Worm (Caenorhabditis elegans) whole organism, young adult: ENCODE measurements around the gene gro-1.
A peak's percentile ranks its signal among the peaks of the same experiment; 100 is the strongest.

Experiments used
- F33H1.4 ChIP-seq: fragments of 200-800 bp; sonication (Bioruptor generic); IDR thresholded peaks from 2 replicates; pipeline ENCODE4 v1.3.6; 2022; ENCODE audit warnings: missing genetic modification reagents, missing genetic modification characterization, missing compliant biosample characterization
- F37B4.10 ChIP-seq: fragments of 200-800 bp; sonication (Bioruptor generic); IDR thresholded peaks from 2 replicates; pipeline ENCODE4 v1.3.6; 2022; ENCODE audit warnings: missing genetic modification characterization, missing compliant biosample characterization
- Y79H2A.3 ChIP-seq: fragments of 200-800 bp; sonication (Bioruptor generic); conservative IDR thresholded peaks from 2 replicates; pipeline ENCODE4 v1.3.6; 2022; ENCODE audit warnings: missing genetic modification reagents, missing genetic modification characterization, missing compliant biosample characterization
- Y95B8A.8 ChIP-seq: fragments of 200-800 bp; sonication (Bioruptor generic); IDR thresholded peaks from 2 replicates; pipeline ENCODE4 v1.3.6; 2022; ENCODE audit warnings: missing genetic modification reagents, missing genetic modification characterization, missing compliant biosample characterization
- ZK185.1 ChIP-seq: sonication (generic microtip); optimal IDR thresholded peaks from 2 replicates; lab custom pipeline; 2016; ENCODE audit warnings: mild to moderate bottlenecking, missing genetic modification characterization, missing compliant biosample characterization; ENCODE audit not compliant: poor library complexity, severe bottlenecking
- akir-1 ChIP-seq: fragments of 200-800 bp; sonication (Bioruptor generic); optimal IDR thresholded peaks from 2 replicates; lab custom pipeline; 2018; ENCODE audit warnings: mild to moderate bottlenecking, missing genetic modification characterization, moderate library complexity, missing compliant biosample characterization
- aptf-3 ChIP-seq: fragments of 200-800 bp; sonication (Bioruptor generic); IDR thresholded peaks from 2 replicates; pipeline ENCODE4 v1.3.6; 2022; ENCODE audit warnings: missing genetic modification characterization, missing compliant biosample characterization
- attf-3 ChIP-seq: fragments of 200-800 bp; sonication (Bioruptor generic); conservative IDR thresholded peaks from 2 replicates; pipeline ENCODE4 v1.3.6; 2022; ENCODE audit warnings: missing genetic modification reagents, missing genetic modification characterization, missing compliant biosample characterization
- attf-6 ChIP-seq: fragments of 200-800 bp; sonication (Bioruptor generic); IDR thresholded peaks from 2 replicates; pipeline ENCODE4 v1.3.6; 2022; ENCODE audit warnings: missing genetic modification reagents, missing genetic modification characterization, missing compliant biosample characterization
- ceh-100 ChIP-seq: fragments of 200-800 bp; sonication (Bioruptor generic); IDR thresholded peaks from 2 replicates; pipeline ENCODE4 v1.3.6; 2022; ENCODE audit warnings: missing genetic modification reagents, missing genetic modification characterization, missing compliant biosample characterization
- ceh-40 ChIP-seq: fragments of 200-800 bp; sonication (Bioruptor generic); IDR thresholded peaks from 2 replicates; pipeline ENCODE4 v1.3.6; 2022; ENCODE audit warnings: missing genetic modification characterization, missing compliant biosample characterization
- ceh-91 ChIP-seq: fragments of 200-800 bp; sonication (Bioruptor generic); IDR thresholded peaks from 2 replicates; pipeline ENCODE4 v1.3.6; 2022; ENCODE audit warnings: missing genetic modification reagents, missing genetic modification characterization, missing compliant biosample characterization
- egl-18 ChIP-seq: fragments of 200-800 bp; sonication (Bioruptor generic); IDR thresholded peaks from 2 replicates; pipeline ENCODE4 v1.3.6; 2022; ENCODE audit warnings: missing genetic modification reagents, missing genetic modification characterization, missing compliant biosample characterization
- egrh-3 ChIP-seq: fragments of 200-800 bp; sonication (Bioruptor generic); IDR thresholded peaks from 2 replicates; pipeline ENCODE4 v1.3.6; 2022; ENCODE audit warnings: missing genetic modification reagents, missing genetic modification characterization, missing compliant biosample characterization
- fkh-3 ChIP-seq: sonication (generic microtip); optimal IDR thresholded peaks from 2 replicates; lab custom pipeline; 2016; ENCODE audit warnings: mild to moderate bottlenecking, missing genetic modification characterization, missing compliant biosample characterization
- hlh-26 ChIP-seq: fragments of 200-800 bp; sonication (Bioruptor generic); conservative IDR thresholded peaks from 2 replicates; pipeline ENCODE4 v1.3.6; 2022; ENCODE audit warnings: missing genetic modification reagents, missing genetic modification characterization, missing compliant biosample characterization
- hmg-1.2 ChIP-seq: fragments of 200-800 bp; sonication (Bioruptor generic); IDR thresholded peaks from 2 replicates; pipeline ENCODE4 v1.3.6; 2022; ENCODE audit warnings: missing genetic modification reagents, missing genetic modification characterization, missing compliant biosample characterization
- lin-35 ChIP-seq, 3 experiments: fragments of 150-350 bp in 2 of 3; sonication (generic microtip) in 1 of 3; optimal IDR thresholded peaks; 2 replicates each; lab custom pipeline; 2014 to 2018; ENCODE audit warnings: missing biosample characterization in 3 of 3, missing genetic modification characterization in 3 of 3, missing genetic modification reagents in 3 of 3
- madf-10 ChIP-seq: sonication (generic microtip); optimal IDR thresholded peaks from 2 replicates; lab custom pipeline; 2016; ENCODE audit warnings: mild to moderate bottlenecking, missing genetic modification characterization, missing compliant biosample characterization
- madf-6 ChIP-seq: fragments of 200-800 bp; sonication (Bioruptor generic); IDR thresholded peaks from 2 replicates; pipeline ENCODE4 v1.3.6; 2022; ENCODE audit warnings: missing genetic modification reagents, missing genetic modification characterization, missing compliant biosample characterization
- mcd-1 ChIP-seq: fragments of 200-800 bp; sonication (Bioruptor generic); IDR thresholded peaks from 2 replicates; pipeline ENCODE4 v1.3.6; 2022; ENCODE audit warnings: missing genetic modification reagents, missing genetic modification characterization, missing compliant biosample characterization
- nfya-1 ChIP-seq: sonication (generic microtip); optimal IDR thresholded peaks from 2 replicates; lab custom pipeline; 2017; ENCODE audit warnings: antibody characterized with exemption, missing compliant biosample characterization, missing genetic modification characterization, borderline replicate concordance; ENCODE audit not compliant: insufficient read depth
- nfyb-1 ChIP-seq: fragments of 200-800 bp; sonication (Bioruptor generic); IDR thresholded peaks from 2 replicates; pipeline ENCODE4 v1.3.6; 2022; ENCODE audit warnings: missing genetic modification reagents, missing genetic modification characterization, missing compliant biosample characterization
- rcor-1 ChIP-seq: fragments of 200-800 bp; sonication (Bioruptor generic); IDR thresholded peaks from 2 replicates; pipeline ENCODE4 v1.3.6; 2022; ENCODE audit warnings: missing genetic modification reagents, missing genetic modification characterization, missing compliant biosample characterization
- snpc-1.3 ChIP-seq: sonication (generic microtip); optimal IDR thresholded peaks from 2 replicates; lab custom pipeline; 2017; ENCODE audit warnings: missing genetic modification characterization, mild to moderate bottlenecking, missing compliant biosample characterization, antibody characterized with exemption, moderate library complexity, missing genotype, missing genetic modification reagents; ENCODE audit not compliant: insufficient read depth
- tbx-9 ChIP-seq: sonication (generic microtip); optimal IDR thresholded peaks from 2 replicates; lab custom pipeline; 2016; ENCODE audit warnings: borderline replicate concordance, missing genetic modification characterization, inconsistent platforms, missing compliant biosample characterization
- unc-130 ChIP-seq: sonication (generic microtip); optimal IDR thresholded peaks from 2 replicates; lab custom pipeline; 2016; ENCODE audit warnings: missing genetic modification reagents, missing genetic modification characterization, missing compliant biosample characterization
- unc-62 ChIP-seq: fragments of 150-350 bp; optimal IDR thresholded peaks from 2 replicates; lab custom pipeline; 2014; ENCODE audit warnings: missing biosample characterization, missing genetic modification reagents, missing genetic modification characterization
- ztf-18 ChIP-seq: sonication (generic microtip); optimal IDR thresholded peaks from 2 replicates; lab custom pipeline; 2016; ENCODE audit warnings: missing genotype, mild to moderate bottlenecking, missing genetic modification characterization, missing compliant biosample characterization
- ztf-25 ChIP-seq: fragments of 200-800 bp; sonication (Bioruptor generic); IDR thresholded peaks from 2 replicates; pipeline ENCODE4 v1.3.6; 2022; ENCODE audit warnings: missing genetic modification reagents, missing genetic modification characterization, missing compliant biosample characterization
- ztf-6 ChIP-seq: fragments of 200-800 bp; sonication (Bioruptor generic); IDR thresholded peaks from 2 replicates; pipeline ENCODE4 v1.3.6; 2022; ENCODE audit warnings: missing genetic modification reagents, missing genetic modification characterization, missing compliant biosample characterization

gro-1 gene

DNA sequence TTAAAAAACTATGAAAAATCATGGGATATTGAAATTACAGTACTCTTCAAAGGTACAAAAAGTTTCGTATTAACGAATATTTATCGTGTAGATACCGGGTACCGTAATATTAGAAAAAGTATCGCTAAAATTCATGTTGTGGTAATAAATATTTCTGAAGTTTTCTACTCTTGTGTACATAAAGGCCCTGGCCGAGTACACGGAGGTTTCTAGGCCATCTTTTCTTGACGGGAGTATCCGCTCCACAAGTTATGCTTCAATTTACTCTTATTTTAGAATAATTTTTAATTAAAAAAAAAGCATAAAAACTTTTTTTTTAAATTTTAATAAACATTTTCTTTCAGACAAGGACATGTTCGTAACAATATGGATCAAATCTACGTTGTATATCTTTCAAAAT is 31.8 kb upstream of the gro-1 start:
- TF ChIP-seq Y95B8A.8 (no peak), ZK185.1 (tag; lab: Kevin White, UChicago) (no peak), rcor-1 (GFP tag; lab: Robert Waterston, UW) (no peak), unc-62 (GFP tag; lab: Kevin White, UChicago) (no peak), lin-35 (GFP tag; optimal IDR thresholded peaks at IDR 0.05; lab: Kevin White, UChicago) (no peak), egrh-3 (GFP tag; lab: Robert Waterston, UW) (no peak), ztf-25 (GFP tag; lab: Robert Waterston, UW) (no peak), snpc-1.3 (no peak), tbx-9 (no peak), F33H1.4 (GFP tag; lab: Robert Waterston, UW) (no peak), ztf-6 (GFP tag; lab: Robert Waterston, UW) (no peak), aptf-3 (GFP tag; lab: Robert Waterston, UW) (no peak)

DNA sequence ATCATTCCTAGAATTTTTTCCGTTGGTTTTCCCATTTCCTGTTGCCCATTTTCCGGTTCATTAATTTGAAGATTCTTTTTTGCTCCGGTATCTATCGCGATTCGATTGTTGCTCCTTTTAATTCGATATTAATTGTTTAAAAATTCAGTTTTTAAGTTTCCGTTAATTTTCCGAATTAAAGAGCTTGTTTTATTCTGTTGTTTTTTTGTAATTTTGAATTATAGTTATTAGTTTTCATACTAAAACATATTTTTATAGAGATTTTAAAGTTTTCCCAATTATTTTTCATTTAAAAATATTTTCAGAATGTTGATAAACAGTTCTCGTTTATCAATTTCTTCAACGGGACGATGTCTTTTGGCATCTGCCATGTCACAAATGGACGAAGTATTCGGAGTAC is 30.6 kb upstream of the gro-1 start, which contains the start of gene mrps-26:
TSS of gene mrps-26 (plus strand) at position 301 of the 400 bp plus-strand sequence.
- TF ChIP-seq ceh-100 = no peak
- TF ChIP-seq lin-35 (GFP tag; optimal IDR thresholded peaks at IDR 0.05; lab: Kevin White, UChicago) = peak in 1 of 3 experiments; percentile 1
- TF ChIP-seq ceh-91 = no peak
- TF ChIP-seq, all 124 proteins: peak for 1

DNA sequence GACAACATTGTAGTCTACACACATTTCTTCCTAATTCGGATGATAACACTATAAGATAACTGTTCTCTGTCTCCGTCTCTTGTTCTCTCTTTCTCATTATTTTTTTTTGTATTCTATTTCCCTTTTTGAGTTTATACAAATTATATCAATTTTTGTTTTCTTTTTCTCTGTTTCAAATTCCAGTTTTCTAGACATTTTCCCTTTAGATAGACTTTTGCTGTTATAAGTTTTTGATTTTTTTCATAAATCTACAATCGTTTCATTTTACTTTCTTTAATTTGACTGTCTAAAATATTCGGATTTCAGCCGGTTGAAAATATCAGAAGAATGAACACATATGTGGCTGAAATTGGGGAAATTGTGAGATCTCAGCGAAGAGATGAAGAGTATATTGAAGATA is 28.8 kb upstream of the gro-1 start, which contains the start of gene prx-10:
TSS of gene prx-10 (plus strand) at position 301 of the 400 bp plus-strand sequence.
- no peak for TF ChIP-seq attf-6
- TF ChIP-seq tbx-9 = no peak

DNA sequence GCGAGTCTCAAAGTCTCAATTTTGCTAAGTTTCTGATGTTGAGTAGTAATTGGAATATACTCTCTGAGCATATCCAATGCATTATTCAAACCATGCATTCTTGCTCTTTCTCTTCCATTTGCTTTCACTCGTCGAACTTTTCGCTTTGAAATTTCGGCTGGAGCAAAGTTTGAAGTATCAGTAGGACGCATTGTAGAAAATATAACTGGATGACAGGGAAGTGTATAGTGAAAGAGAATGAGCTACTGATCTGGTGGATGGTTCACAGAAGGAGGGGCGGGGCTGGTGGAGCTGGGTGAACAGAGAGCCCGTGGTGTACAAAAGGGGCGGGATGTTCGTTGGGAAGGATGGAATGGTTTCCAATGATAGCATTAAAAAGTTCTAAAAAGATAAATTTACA is 23.1 kb upstream of the gro-1 start:
- TF ChIP-seq F37B4.10 (GFP tag; lab: Robert Waterston, UW) (0 out of 2 replicates have a peak, but pooled peaks have one; percentile 53), ztf-18 (tag; lab: Kevin White, UChicago) (no peak), egl-18 (GFP tag; lab: Robert Waterston, UW) (no peak)

DNA sequence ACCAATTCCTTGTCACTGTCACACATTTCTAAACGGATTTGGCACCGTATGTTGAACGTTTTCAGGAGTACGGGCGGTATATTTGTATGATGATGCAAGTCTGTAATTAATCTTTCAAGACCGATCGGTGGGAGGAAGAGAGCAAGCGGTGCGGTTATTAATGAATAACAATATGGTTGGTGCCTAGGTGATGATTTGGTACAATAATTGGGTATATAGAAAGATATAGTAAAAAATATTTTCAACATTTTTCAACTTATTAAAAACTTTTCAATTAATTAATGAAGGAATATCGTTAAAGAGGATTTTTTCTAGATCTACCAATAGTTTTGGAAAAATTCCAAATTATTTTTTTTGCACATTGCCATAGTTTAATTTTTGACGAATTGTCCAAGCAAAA is 20.4 kb upstream of the gro-1 start, which contains the start of gene cnd-1:
TSS of gene cnd-1 (minus strand) at position 101 of the 400 bp plus-strand sequence.
- TF ChIP-seq unc-62 (GFP tag; lab: Kevin White, UChicago) (no peak), madf-10 (tag; lab: Kevin White, UChicago) (no peak), akir-1 (GFP tag; lab: Kevin White, UChicago) (no peak), Y79H2A.3 (GFP tag; lab: Robert Waterston, UW) (no peak), hlh-26 (no peak), fkh-3 (no peak), nfyb-1 (no peak), ztf-18 (tag; lab: Kevin White, UChicago) (no peak), mcd-1 (GFP tag; lab: Robert Waterston, UW) (no peak), madf-6 (GFP tag; lab: Robert Waterston, UW) (no peak), nfya-1 (tag; lab: Kevin White, UChicago) (no peak), unc-130 (GFP tag; lab: Kevin White, UChicago) (no peak), attf-3 (GFP tag; lab: Robert Waterston, UW) (no peak), ceh-40 (GFP tag; lab: Robert Waterston, UW) (no peak), hmg-1.2 (GFP tag; lab: Robert Waterston, UW) (no peak)
